Worm (Caenorhabditis elegans) whole organism, young adult: ENCODE data around the gene Y102A11A.1.

Source experiments
- T26A5.8 ChIP-seq: sonication (generic microtip); optimal IDR thresholded peaks from 2 replicates; lab custom pipeline; 2016; ENCODE audit warnings: missing genetic modification characterization, missing compliant biosample characterization
- Y53G8AR.9 ChIP-seq: fragments of 200-800 bp; sonication (Bioruptor generic); conservative IDR thresholded peaks from 2 replicates; pipeline ENCODE4 v1.3.6; 2022; ENCODE audit warnings: missing genetic modification reagents, missing genetic modification characterization, missing compliant biosample characterization
- egl-44 ChIP-seq: fragments of 200-800 bp; sonication (Bioruptor generic); IDR thresholded peaks from 2 replicates; pipeline ENCODE4 v1.3.6; 2022; ENCODE audit warnings: missing genetic modification reagents, missing genetic modification characterization, missing compliant biosample characterization
- hsf-1 ChIP-seq: fragments of 200-800 bp; sonication (Bioruptor generic); IDR thresholded peaks from 2 replicates; pipeline ENCODE4 v1.3.6; 2022; ENCODE audit warnings: missing genetic modification reagents, missing genetic modification characterization, missing compliant biosample characterization
- lin-26 ChIP-seq: fragments of 200-800 bp; sonication (Bioruptor generic); IDR thresholded peaks from 2 replicates; pipeline ENCODE4 v1.3.6; 2022; ENCODE audit warnings: missing genetic modification reagents, missing genetic modification characterization, missing compliant biosample characterization
- lsy-27 ChIP-seq: sonication (generic microtip); optimal IDR thresholded peaks from 2 replicates; lab custom pipeline; 2017; ENCODE audit warnings: missing genetic modification characterization, mild to moderate bottlenecking, missing compliant biosample characterization, antibody characterized with exemption, missing genotype, borderline replicate concordance; ENCODE audit not compliant: insufficient read depth
- snpc-4 ChIP-seq, 5 experiments: fragments of 150-350 bp in 1 of 5; sonication (generic microtip) in 4 of 5; optimal IDR thresholded peaks; 2 replicates each; lab custom pipeline; 2014 to 2018; ENCODE audit warnings: missing genetic modification characterization in 5 of 5, missing biosample characterization in 3 of 5, antibody characterized with exemption in 2 of 5, mild to moderate bottlenecking in 2 of 5, missing compliant biosample characterization in 2 of 5, missing genotype in 2 of 5, moderate library complexity in 2 of 5, missing genetic modification reagents in 1 of 5
- unc-62 ChIP-seq: fragments of 150-350 bp; optimal IDR thresholded peaks from 2 replicates; lab custom pipeline; 2014; ENCODE audit warnings: missing biosample characterization, missing genetic modification reagents, missing genetic modification characterization

DNA sequence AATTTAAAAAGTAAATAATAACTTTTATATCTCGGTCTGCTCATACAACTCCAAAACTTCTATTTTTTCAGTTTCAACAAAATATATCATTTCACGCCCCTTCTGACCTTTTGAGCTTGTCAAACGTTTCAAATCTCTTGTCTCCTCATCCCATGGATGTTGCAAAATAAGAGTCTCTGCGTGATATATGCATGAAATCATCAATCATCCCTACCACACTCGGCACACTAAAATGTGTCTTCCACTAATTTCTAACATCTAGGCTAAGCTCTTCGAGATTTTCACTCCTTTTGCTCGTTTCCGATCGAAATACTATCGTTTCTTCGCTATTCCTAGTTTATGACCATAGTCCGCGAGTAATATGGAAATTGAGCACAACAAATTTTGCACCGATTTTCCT lies 47.4 kb downstream of the Y102A11A.1 start:
- TF ChIP-seq Y53G8AR.9 (GFP tag; lab: Robert Waterston, UW) (no peak), egl-44 (no peak), T26A5.8 (tag; lab: Kevin White, UChicago) (no peak), unc-62 (GFP tag; lab: Kevin White, UChicago) (no peak), lin-26 (GFP tag; lab: Robert Waterston, UW) (no peak), snpc-4 (GFP tag; optimal IDR thresholded peaks at IDR 0.05; lab: Kevin White, UChicago) (no peak), snpc-4 (tag; optimal IDR thresholded peaks at IDR 0.05; lab: Kevin White, UChicago) (no peak), hsf-1 (GFP tag; lab: Robert Waterston, UW) (no peak), lsy-27 (tag; lab: Kevin White, UChicago) (no peak)
